Worm (Caenorhabditis elegans) whole organism, L2 larva: ENCODE data around the gene W03F8.4.
"Not testable (repeated sequence)": the region's sequence is repeated elsewhere in the genome, so short reads cannot be mapped to it uniquely, and the experiment has no call there.

Source experiments
- F13H6.1 ChIP-seq: sonication (generic microtip); optimal IDR thresholded peaks from 2 replicates; lab custom pipeline; 2016; ENCODE audit warnings: missing genetic modification characterization, missing compliant biosample characterization
- R02D3.7 ChIP-seq: fragments of 150-350 bp; optimal IDR thresholded peaks from 2 replicates; lab custom pipeline; 2014; ENCODE audit warnings: missing biosample characterization, missing genetic modification characterization
- Y55F3AM.14 ChIP-seq: fragments of 200-800 bp; sonication (Bioruptor generic); optimal IDR thresholded peaks from 2 replicates; lab custom pipeline; 2018; ENCODE audit warnings: mild to moderate bottlenecking, missing genetic modification characterization, missing compliant biosample characterization
- ZK546.5 ChIP-seq: sonication (generic microtip); optimal IDR thresholded peaks from 2 replicates; lab custom pipeline; 2017; ENCODE audit warnings: missing biosample characterization, missing genetic modification characterization
- ama-1 ChIP-seq: fragments of 150-350 bp; optimal IDR thresholded peaks from 2 replicates; lab custom pipeline; 2018; ENCODE audit warnings: inconsistent platforms
- blmp-1 ChIP-seq: sonication (generic microtip); optimal IDR thresholded peaks from 2 replicates; lab custom pipeline; 2017; ENCODE audit warnings: missing genetic modification characterization, mild to moderate bottlenecking, missing compliant biosample characterization, antibody characterized with exemption, moderate library complexity; ENCODE audit not compliant: insufficient read depth
- ceh-16 ChIP-seq: fragments of 150-350 bp; optimal IDR thresholded peaks from 2 replicates; lab custom pipeline; 2014; ENCODE audit warnings: missing biosample characterization, missing genetic modification characterization
- egl-27 ChIP-seq: sonication (generic microtip); optimal IDR thresholded peaks from 3 replicates; lab custom pipeline; 2017; ENCODE audit warnings: missing biosample characterization, missing genetic modification reagents, missing genetic modification characterization
- elt-1 ChIP-seq: fragments of 150-350 bp; optimal IDR thresholded peaks from 2 replicates; lab custom pipeline; 2014; ENCODE audit warnings: missing biosample characterization, missing genetic modification characterization
- elt-3 ChIP-seq: sonication (generic microtip); optimal IDR thresholded peaks from 2 replicates; lab custom pipeline; 2017; ENCODE audit warnings: missing biosample characterization, missing genetic modification characterization
- gmeb-1 ChIP-seq: fragments of 150-350 bp; optimal IDR thresholded peaks from 2 replicates; lab custom pipeline; 2014; ENCODE audit warnings: missing biosample characterization, missing genetic modification characterization
- lin-11 ChIP-seq: fragments of 150-350 bp; sonication (generic microtip); optimal IDR thresholded peaks from 2 replicates; lab custom pipeline; 2014; ENCODE audit warnings: missing biosample characterization, missing genetic modification characterization, inconsistent platforms, mixed read lengths
- lin-39 ChIP-seq: fragments of 150-350 bp; optimal IDR thresholded peaks from 2 replicates; lab custom pipeline; 2014; ENCODE audit warnings: missing biosample characterization, missing genetic modification reagents, missing genetic modification characterization
- lsy-2 ChIP-seq, 2 experiments: fragments of 150-350 bp in 1 of 2; sonication (generic microtip) in 1 of 2; optimal IDR thresholded peaks; 2 replicates each; lab custom pipeline; 2014 to 2017; ENCODE audit warnings: missing biosample characterization in 2 of 2, missing genetic modification characterization in 2 of 2
- mab-5 ChIP-seq: fragments of 150-350 bp; optimal IDR thresholded peaks from 2 replicates; lab custom pipeline; 2014; ENCODE audit warnings: missing biosample characterization, missing genetic modification characterization
- mdl-1 ChIP-seq, 2 experiments: fragments of 150-350 bp in 1 of 2; sonication (generic microtip) in 1 of 2; optimal IDR thresholded peaks; 2 replicates each; lab custom pipeline; 2017; ENCODE audit warnings: missing biosample characterization in 2 of 2, missing genetic modification characterization in 2 of 2
- nhr-10 ChIP-seq: sonication (generic microtip); optimal IDR thresholded peaks from 2 replicates; lab custom pipeline; 2017; ENCODE audit warnings: missing biosample characterization, missing genetic modification characterization
- nhr-12 ChIP-seq: fragments of 150-350 bp; optimal IDR thresholded peaks from 2 replicates; lab custom pipeline; 2014; ENCODE audit warnings: missing biosample characterization, missing genetic modification characterization
- nhr-129 ChIP-seq: fragments of 150-350 bp; optimal IDR thresholded peaks from 2 replicates; lab custom pipeline; 2014; ENCODE audit warnings: missing biosample characterization, missing genetic modification characterization
- nhr-21 ChIP-seq: fragments of 150-350 bp; optimal IDR thresholded peaks from 2 replicates; lab custom pipeline; 2014; ENCODE audit warnings: missing biosample characterization, missing genetic modification characterization
- nhr-23 ChIP-seq: fragments of 150-350 bp; optimal IDR thresholded peaks from 2 replicates; lab custom pipeline; 2014; ENCODE audit warnings: missing biosample characterization, missing genetic modification reagents, missing genetic modification characterization
- nhr-237 ChIP-seq: fragments of 150-350 bp; optimal IDR thresholded peaks from 2 replicates; lab custom pipeline; 2014; ENCODE audit warnings: missing biosample characterization, missing genetic modification characterization
- nhr-77 ChIP-seq: fragments of 150-350 bp; optimal IDR thresholded peaks from 2 replicates; lab custom pipeline; 2014; ENCODE audit warnings: missing biosample characterization, missing genetic modification characterization
- peb-1 ChIP-seq: fragments of 150-350 bp; optimal IDR thresholded peaks from 2 replicates; lab custom pipeline; 2014; ENCODE audit warnings: missing biosample characterization, missing genetic modification characterization
- sem-4 ChIP-seq: fragments of 150-350 bp; optimal IDR thresholded peaks from 2 replicates; lab custom pipeline; 2014; ENCODE audit warnings: missing biosample characterization, missing genetic modification reagents, missing genetic modification characterization
- skn-1 ChIP-seq: sonication (generic microtip); optimal IDR thresholded peaks from 2 replicates; lab custom pipeline; 2017; ENCODE audit warnings: missing biosample characterization, missing genetic modification characterization
- sma-3 ChIP-seq: sonication (generic microtip); optimal IDR thresholded peaks from 2 replicates; lab custom pipeline; 2016; ENCODE audit warnings: missing genetic modification reagents, missing genetic modification characterization, missing compliant biosample characterization
- sma-9 ChIP-seq, 2 experiments: fragments of 150-350 bp in 1 of 2; sonication (generic microtip) in 1 of 2; optimal IDR thresholded peaks; 2 replicates each; lab custom pipeline; 2014 to 2016; ENCODE audit warnings: missing genetic modification characterization in 2 of 2, mild to moderate bottlenecking in 1 of 2, missing biosample characterization in 1 of 2, missing compliant biosample characterization in 1 of 2, missing genetic modification reagents in 1 of 2, moderate library complexity in 1 of 2
- snpc-4 ChIP-seq: fragments of 150-350 bp; optimal IDR thresholded peaks from 2 replicates; lab custom pipeline; 2014; ENCODE audit warnings: missing biosample characterization, missing genetic modification characterization
- unc-39 ChIP-seq: fragments of 150-350 bp; optimal IDR thresholded peaks from 2 replicates; lab custom pipeline; 2014; ENCODE audit warnings: missing biosample characterization, missing genetic modification characterization
- unc-55 ChIP-seq: fragments of 150-350 bp; sonication (generic microtip); optimal IDR thresholded peaks from 3 replicates; lab custom pipeline; 2014; ENCODE audit warnings: missing biosample characterization, missing genetic modification reagents, missing genetic modification characterization
- unc-62 ChIP-seq: fragments of 150-350 bp; optimal IDR thresholded peaks from 2 replicates; lab custom pipeline; 2014; ENCODE audit warnings: missing biosample characterization, missing genetic modification reagents, missing genetic modification characterization
- ztf-1 ChIP-seq: fragments of 200-800 bp; sonication (Bioruptor generic); conservative IDR thresholded peaks from 2 replicates; pipeline ENCODE4 v1.3.6; 2022; ENCODE audit warnings: missing genetic modification characterization, missing compliant biosample characterization
- ztf-11 ChIP-seq: sonication (generic microtip); optimal IDR thresholded peaks from 2 replicates; lab custom pipeline; 2017; ENCODE audit warnings: missing biosample characterization, missing genetic modification characterization
- ztf-4 ChIP-seq: fragments of 150-350 bp; optimal IDR thresholded peaks from 2 replicates; lab custom pipeline; 2014; ENCODE audit warnings: missing biosample characterization, missing genetic modification characterization

W03F8.4 gene

ce11 chrIV:5218496-5218895, 34.6 kb downstream of the W03F8.4 start, which contains the start of gene nsph-4.2:
Gene nsph-4.2 (plus strand): TSS chrIV:5218796.
- not testable (repeated sequence) for TF ChIP-seq unc-55; snpc-4; lin-39 (tag; lab: Kevin White, UChicago)
- TF ChIP-seq, all 48 proteins: peak for 0; not testable (repeated sequence) for 48

DNA sequence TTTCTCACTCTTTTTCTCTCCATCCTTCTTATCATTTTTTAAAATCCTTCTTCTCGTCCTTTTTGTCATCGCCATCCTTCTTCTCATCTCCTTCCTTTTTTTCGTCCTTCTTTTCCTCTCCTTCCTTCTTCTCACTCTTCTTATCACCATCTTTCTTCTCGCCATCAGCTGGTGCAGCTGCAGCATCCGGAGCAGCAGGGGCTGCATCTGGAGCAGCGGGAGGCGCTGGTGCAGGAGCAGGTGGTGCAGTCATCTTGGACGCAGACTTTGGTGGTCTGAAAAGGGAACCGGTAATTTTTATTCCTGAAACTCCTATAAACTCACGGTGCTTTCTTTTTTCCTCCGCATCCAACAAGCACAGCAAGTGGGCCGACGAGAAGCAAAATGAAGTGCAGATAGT, 37.8 kb downstream of the W03F8.4 start:
- no peak for TF ChIP-seq Y55F3AM.14 (GFP tag; lab: Kevin White, UChicago)
- no peak for TF ChIP-seq F13H6.1 (tag; lab: Kevin White, UChicago)
- TF ChIP-seq elt-1 (tag; lab: Kevin White, UChicago), result no peak
- no peak for TF ChIP-seq nhr-10 (tag; lab: Kevin White, UChicago)
- no peak for TF ChIP-seq nhr-21 (tag; lab: Kevin White, UChicago)
- TF ChIP-seq unc-39 (tag; lab: Kevin White, UChicago), result no peak
- TF ChIP-seq elt-3, result no peak
- TF ChIP-seq R02D3.7 (tag; lab: Kevin White, UChicago), result no peak
- no peak for TF ChIP-seq lin-11
- TF ChIP-seq lin-39 (tag; lab: Kevin White, UChicago), result no peak
- TF ChIP-seq ZK546.5, result no peak
- no peak for TF ChIP-seq ama-1
- TF ChIP-seq blmp-1 (tag; lab: Kevin White, UChicago), result no peak
- no peak for TF ChIP-seq nhr-77
- TF ChIP-seq lsy-2 (tag; optimal IDR thresholded peaks at IDR 0.05; lab: Kevin White, UChicago), result no peak
- no peak for TF ChIP-seq snpc-4
- no peak for TF ChIP-seq mab-5 (tag; lab: Kevin White, UChicago)
- no peak for TF ChIP-seq ceh-16 (tag; lab: Kevin White, UChicago)

DNA sequence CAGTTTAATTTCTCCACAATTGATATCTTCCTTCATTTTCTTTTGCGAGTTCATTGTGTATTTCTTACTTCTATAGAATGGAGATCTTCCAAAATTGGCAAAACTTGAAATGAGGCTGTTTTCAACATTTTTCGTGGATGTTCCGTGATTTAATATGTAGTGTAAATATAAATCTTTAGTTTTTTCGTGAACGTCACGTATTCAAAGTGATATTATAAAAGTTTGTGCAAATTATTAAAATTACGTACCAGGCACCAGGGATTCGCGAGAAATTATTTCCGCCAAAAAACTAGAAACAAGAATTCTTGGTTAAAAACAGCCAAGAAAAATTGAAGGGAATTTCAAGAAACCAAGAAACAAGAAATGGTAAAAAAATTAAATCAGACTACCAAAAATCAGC, 40.3 kb downstream of the W03F8.4 start, which contains the start of gene Y59E9AL.8:
Gene Y59E9AL.8 (minus strand): TSS at position 101 of the 400 bp plus-strand sequence.
- TF ChIP-seq nhr-23 (tag; lab: Kevin White, UChicago), result no peak
- no peak for TF ChIP-seq unc-55
- TF ChIP-seq lsy-2 (tag; optimal IDR thresholded peaks at IDR 0.05; lab: Kevin White, UChicago), result no peak
- TF ChIP-seq peb-1 (tag; lab: Kevin White, UChicago), result no peak
- TF ChIP-seq ztf-1 (GFP tag; lab: Robert Waterston, UW), result no peak
- no peak for TF ChIP-seq unc-62
- TF ChIP-seq nhr-237 (tag; lab: Kevin White, UChicago), result no peak
- TF ChIP-seq lin-39 (tag; lab: Kevin White, UChicago), result no peak
- TF ChIP-seq egl-27 (tag; lab: Kevin White, UChicago), result no peak
- TF ChIP-seq lin-11, result no peak
- no peak for TF ChIP-seq snpc-4
- TF ChIP-seq elt-3, result no peak
- TF ChIP-seq ztf-4 (tag; lab: Kevin White, UChicago), result no peak
- TF ChIP-seq gmeb-1, result no peak
- no peak for TF ChIP-seq sem-4 (tag; lab: Kevin White, UChicago)
- no peak for TF ChIP-seq skn-1 (tag; lab: Kevin White, UChicago)
- no peak for TF ChIP-seq nhr-21 (tag; lab: Kevin White, UChicago)
- TF ChIP-seq mdl-1 (tag; optimal IDR thresholded peaks at IDR 0.05; lab: Kevin White, UChicago), result no peak
- TF ChIP-seq nhr-12 (tag; lab: Kevin White, UChicago), result no peak

DNA sequence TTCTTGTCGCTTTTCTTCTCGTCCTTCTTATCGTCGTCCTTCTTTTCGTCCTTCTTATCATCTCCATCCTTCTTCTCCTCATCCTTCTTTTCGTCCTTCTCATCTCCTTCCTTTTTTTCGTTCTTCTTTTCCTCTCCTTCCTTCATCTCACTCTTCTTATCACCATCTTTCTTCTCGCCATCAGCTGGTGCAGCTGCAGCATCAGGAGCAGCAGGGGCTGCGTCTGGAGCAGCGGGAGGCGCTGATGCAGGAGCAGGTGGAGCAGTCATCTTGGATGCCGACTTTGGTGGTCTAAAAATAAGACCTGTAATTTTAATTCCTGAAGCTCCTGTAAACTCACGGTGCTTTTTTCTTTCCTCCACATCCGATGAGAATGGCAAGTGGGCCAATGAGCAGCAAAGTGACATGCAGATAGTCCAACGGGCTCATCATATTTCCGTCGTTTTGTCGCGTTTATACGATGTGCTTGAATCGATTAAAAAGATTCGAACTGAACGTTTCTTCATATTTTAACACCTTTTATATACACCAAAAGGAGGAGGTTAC, 41.4 kb downstream of the W03F8.4 start, which contains the start of gene cylc-1:
Gene cylc-1 (minus strand): TSS at position 496 of the 546 bp plus-strand sequence.
- TF ChIP-seq sma-3 (GFP tag; lab: Kevin White, UChicago); ama-1; sma-9 (GFP tag; optimal IDR thresholded peaks at IDR 0.05; lab: Kevin White, UChicago); sma-9 (tag; optimal IDR thresholded peaks at IDR 0.05; lab: Kevin White, UChicago): not testable (repeated sequence)

- not testable (repeated sequence) for TF ChIP-seq nhr-129, skn-1, ztf-11 (tag; lab: Kevin White, UChicago)
- TF ChIP-seq, all 48 proteins: peak for 0; not testable (repeated sequence) for 48
Measured at ce11 chrIV:5226552-5226951, 42.6 kb downstream of the W03F8.4 start, which contains the start of gene nsph-4.1. Gene nsph-4.1 (plus strand): TSS chrIV:5226852.
